Fruit fly (Drosophila melanogaster) Kc167 (cell line): ENCODE results near the gene CG6048.

Experiments used
- Myc ChIP-seq: fragments of >200 bp; optimal IDR thresholded peaks from 2 replicates; lab custom pipeline; 2017; ENCODE audit warnings: missing external identifiers
- Sin3A ChIP-seq: fragments of >200 bp; optimal IDR thresholded peaks from 2 replicates; lab custom pipeline; 2018; ENCODE audit warnings: missing external identifiers
- h ChIP-seq: fragments of >200 bp; optimal IDR thresholded peaks from 3 replicates; lab custom pipeline; 2018; ENCODE audit warnings: missing external identifiers
- insv ChIP-seq: fragments of >200 bp; optimal IDR thresholded peaks from 3 replicates; lab custom pipeline; 2018; ENCODE audit warnings: missing external identifiers
- psq ChIP-seq: fragments of >200 bp; optimal IDR thresholded peaks from 2 replicates; lab custom pipeline; 2017; ENCODE audit warnings: missing external identifiers
- ttk ChIP-seq: sonication (Bioruptor generic); optimal IDR thresholded peaks from 2 replicates; lab custom pipeline; 2017; ENCODE audit warnings: missing external identifiers

Gene CG6048

DNA sequence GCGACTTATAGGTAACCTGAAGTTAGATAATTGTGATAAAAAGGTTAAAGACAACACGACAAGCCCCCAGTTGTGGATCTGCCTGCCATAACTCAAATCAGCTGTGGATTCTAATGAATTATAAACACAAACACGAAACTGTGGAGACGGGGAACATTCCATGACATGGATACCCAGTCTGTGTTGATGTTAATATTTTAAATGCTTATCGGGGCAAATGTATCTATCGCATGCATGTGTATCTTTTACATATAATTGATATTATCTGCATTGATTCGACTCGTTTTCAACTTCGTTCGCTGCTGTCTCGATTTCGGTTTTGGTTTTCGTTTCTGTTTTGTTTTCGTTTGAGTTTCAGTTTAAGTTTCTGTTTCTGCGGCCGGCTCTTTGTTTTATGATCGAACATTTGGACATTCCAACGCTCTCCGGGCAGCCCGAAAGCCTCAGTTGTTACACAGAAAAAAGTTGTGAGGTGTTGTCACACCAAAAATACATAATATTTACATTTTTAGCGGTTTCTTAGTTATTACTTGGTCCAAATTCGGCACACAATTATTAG lies 40.5 kb downstream of the CG6048 start:
- TF ChIP-seq Myc (lab: Kevin White, UChicago) = no peak
- TF ChIP-seq ttk (lab: Kevin White, UChicago) = no peak
- no peak for TF ChIP-seq insv (lab: Kevin White, UChicago)
- TF ChIP-seq psq (lab: Kevin White, UChicago) = no peak
- no peak for TF ChIP-seq Sin3A (lab: Kevin White, UChicago)
- TF ChIP-seq h (lab: Kevin White, UChicago) = no peak

DNA sequence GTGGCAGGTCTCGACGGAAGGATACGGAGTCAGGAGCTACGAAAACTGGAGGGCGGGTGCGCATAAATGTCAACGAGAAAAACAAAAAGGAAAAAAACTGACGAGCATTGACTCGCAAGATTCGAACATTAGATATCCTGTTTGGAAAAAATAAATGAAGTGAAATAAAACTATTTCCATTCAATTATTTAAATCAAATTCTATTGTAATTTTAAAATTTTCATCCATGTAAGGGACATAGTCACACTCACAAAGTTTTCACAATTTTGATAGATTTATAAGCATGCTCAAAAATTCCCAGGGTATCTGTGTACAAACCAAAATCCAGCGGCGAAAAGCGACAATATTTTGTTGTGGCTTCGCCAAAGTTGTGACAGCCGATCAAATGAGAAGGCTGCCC lies 43.6 kb downstream of the CG6048 start:
- no peak for TF ChIP-seq ttk (lab: Kevin White, UChicago)
- no peak for TF ChIP-seq Myc (lab: Kevin White, UChicago)
- no peak for TF ChIP-seq insv (lab: Kevin White, UChicago)
- no peak for TF ChIP-seq h (lab: Kevin White, UChicago)
- no peak for TF ChIP-seq Sin3A (lab: Kevin White, UChicago)
- TF ChIP-seq psq (lab: Kevin White, UChicago) = no peak

DNA sequence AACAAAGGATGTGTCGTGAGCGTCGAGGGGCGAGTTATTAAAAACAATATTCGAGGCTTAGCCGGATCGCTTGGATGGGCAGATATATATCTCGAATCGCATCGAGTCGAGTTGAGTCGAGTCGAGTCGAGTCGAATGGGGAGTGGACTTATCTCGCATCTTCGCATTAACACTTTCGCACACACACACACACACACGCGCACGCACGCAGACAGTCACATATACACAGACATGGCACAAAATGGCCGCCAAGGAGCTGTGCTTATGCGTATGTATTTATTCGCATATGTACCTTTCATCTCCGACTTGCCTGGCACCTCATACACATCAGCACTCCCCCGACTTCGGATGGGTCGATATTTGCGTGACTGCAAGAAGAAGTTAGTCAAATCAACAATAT lies 45.6 kb downstream of the CG6048 start:
- TF ChIP-seq ttk (lab: Kevin White, UChicago) (no peak), Sin3A (lab: Kevin White, UChicago) (no peak), Myc (lab: Kevin White, UChicago) (no peak), insv (lab: Kevin White, UChicago) (no peak), h (lab: Kevin White, UChicago) (no peak), psq (lab: Kevin White, UChicago) (no peak)

DNA sequence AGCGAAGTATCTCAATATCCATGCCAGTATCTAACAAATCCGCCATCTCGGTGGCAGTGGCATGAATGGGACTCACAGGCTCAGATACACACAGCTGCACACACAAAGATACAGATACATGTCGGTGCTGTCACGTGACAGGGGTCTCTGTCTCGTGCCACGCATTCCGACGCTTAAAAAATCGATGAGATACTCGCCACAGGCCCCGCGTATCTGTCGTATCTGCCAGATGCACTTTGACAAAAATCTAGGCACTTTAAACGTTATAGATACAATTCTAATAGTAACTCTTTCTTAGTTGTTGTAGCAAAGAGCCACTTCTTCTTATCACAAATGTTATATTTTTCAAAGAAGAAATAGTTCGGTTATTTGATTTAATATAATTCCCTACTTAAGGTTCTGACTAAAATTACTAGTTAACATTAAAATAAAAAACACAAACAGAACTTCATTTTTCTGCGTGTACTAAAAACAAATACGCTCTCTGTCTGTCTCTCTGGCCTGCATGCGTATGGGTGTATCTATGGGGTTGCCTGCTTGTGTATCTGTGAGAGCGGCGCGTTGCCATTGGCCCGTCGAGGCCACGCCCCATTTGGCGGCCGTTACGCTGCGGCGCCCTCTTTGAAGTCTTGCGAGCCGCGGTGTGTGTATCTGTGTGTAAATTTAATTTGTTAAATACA lies 48.5 kb downstream of the CG6048 start, which contains the start of gene CG4766:
TSS of gene CG4766 (minus strand) at position 51 of the 680 bp plus-strand sequence.
- no peak for TF ChIP-seq Myc (lab: Kevin White, UChicago)
- TF ChIP-seq insv (lab: Kevin White, UChicago) = no peak
